Fruit fly (Drosophila melanogaster) whole organism, embryonic: ENCODE results near the gene bwa.

Experiments
- Aef1 ChIP-seq: fragments of 200-800 bp; sonication (Bioruptor generic); IDR thresholded peaks from 3 replicates; pipeline ENCODE4 v1.3.6; 2022; ENCODE audit warnings: missing biosample characterization, missing genetic modification characterization
- BEAF-32 ChIP-seq: fragments of 200-800 bp; sonication (Bioruptor generic); optimal IDR thresholded peaks from 3 replicates; lab custom pipeline; 2017; ENCODE audit warnings: missing biosample characterization, missing genetic modification characterization, mild to moderate bottlenecking, moderate library complexity, missing genetic modification reagents
- CG10431 ChIP-seq: fragments of 200-800 bp; sonication (Bioruptor generic); optimal IDR thresholded peaks from 3 replicates; lab custom pipeline; 2018; ENCODE audit warnings: missing biosample characterization, mild to moderate bottlenecking, missing genetic modification characterization
- CG10543 ChIP-seq: fragments of 200-800 bp; sonication (Bioruptor generic); optimal IDR thresholded peaks from 3 replicates; lab custom pipeline; 2017; ENCODE audit warnings: missing biosample characterization, mild to moderate bottlenecking, missing genetic modification characterization, moderate library complexity
- CG11560 ChIP-seq: fragments of 200-800 bp; sonication (Bioruptor generic); IDR thresholded peaks from 3 replicates; pipeline ENCODE4 v1.3.6; 2022; ENCODE audit warnings: missing biosample characterization, missing genetic modification characterization
- CG13123 ChIP-seq: fragments of 200-800 bp; sonication (Bioruptor generic); optimal IDR thresholded peaks from 2 replicates; lab custom pipeline; 2016; ENCODE audit warnings: missing biosample characterization, missing genetic modification characterization
- CG13894 ChIP-seq: fragments of 200-800 bp; sonication (Bioruptor generic); optimal IDR thresholded peaks from 3 replicates; lab custom pipeline; 2018; ENCODE audit warnings: missing biosample characterization, mild to moderate bottlenecking, missing genetic modification characterization, moderate library complexity
- CG15696 ChIP-seq: fragments of 200-800 bp; sonication (Bioruptor generic); optimal IDR thresholded peaks from 2 replicates; lab custom pipeline; 2019; ENCODE audit warnings: missing biosample characterization, mild to moderate bottlenecking, missing genetic modification characterization, moderate library complexity
- CG18764 ChIP-seq: fragments of 200-800 bp; sonication (Bioruptor generic); optimal IDR thresholded peaks from 3 replicates; lab custom pipeline; 2016; ENCODE audit warnings: missing biosample characterization, missing genetic modification characterization
- CG30403 ChIP-seq: fragments of 200-800 bp; sonication (Bioruptor generic); optimal IDR thresholded peaks from 3 replicates; lab custom pipeline; 2016; ENCODE audit warnings: missing biosample characterization, missing genetic modification characterization
- CG3065 ChIP-seq: fragments of 200-800 bp; sonication (Bioruptor generic); optimal IDR thresholded peaks from 2 replicates; lab custom pipeline; 2016; ENCODE audit warnings: missing biosample characterization, missing genetic modification characterization
- CG31388 ChIP-seq: fragments of 200-800 bp; sonication (Bioruptor generic); optimal IDR thresholded peaks from 2 replicates; lab custom pipeline; 2016; ENCODE audit warnings: missing biosample characterization, missing genetic modification characterization
- CG34376 ChIP-seq: fragments of 200-800 bp; sonication (Bioruptor generic); optimal IDR thresholded peaks from 2 replicates; lab custom pipeline; 2018; ENCODE audit warnings: missing biosample characterization, mild to moderate bottlenecking, missing genetic modification characterization
- CG4707 ChIP-seq: fragments of 200-800 bp; sonication (Bioruptor generic); optimal IDR thresholded peaks from 2 replicates; lab custom pipeline; 2018; ENCODE audit warnings: missing biosample characterization, mild to moderate bottlenecking, missing genetic modification characterization, moderate library complexity
- CG6689 ChIP-seq: fragments of 200-800 bp; sonication (Bioruptor generic); IDR thresholded peaks from 2 replicates; pipeline ENCODE4 v1.3.6; 2022; ENCODE audit warnings: missing biosample characterization, missing genetic modification characterization
- CG9797 ChIP-seq: fragments of 200-800 bp; sonication (Bioruptor generic); optimal IDR thresholded peaks from 3 replicates; lab custom pipeline; 2018; ENCODE audit warnings: missing biosample characterization, mild to moderate bottlenecking, missing genetic modification characterization
- CG9932 ChIP-seq: fragments of 200-800 bp; sonication (Bioruptor generic); IDR thresholded peaks from 2 replicates; pipeline ENCODE4 v1.3.6; 2022; ENCODE audit warnings: missing biosample characterization, missing genetic modification characterization
- Dref ChIP-seq: fragments of 200-800 bp; sonication (Bioruptor generic); IDR thresholded peaks from 2 replicates; pipeline ENCODE4 v1.3.6; 2022; ENCODE audit warnings: missing biosample characterization, missing genetic modification characterization
- Ets97D ChIP-seq: fragments of 200-800 bp; sonication (Bioruptor generic); optimal IDR thresholded peaks from 3 replicates; lab custom pipeline; 2016; ENCODE audit warnings: missing biosample characterization, missing genetic modification characterization
- H15 ChIP-seq: fragments of 200-800 bp; sonication (Bioruptor generic); IDR thresholded peaks from 3 replicates; pipeline ENCODE4 v1.3.6; 2022; ENCODE audit warnings: missing biosample characterization, missing genetic modification characterization
- HHEX ChIP-seq: fragments of 200-800 bp; sonication (Bioruptor generic); optimal IDR thresholded peaks from 3 replicates; lab custom pipeline; 2017; ENCODE audit warnings: missing biosample characterization, mild to moderate bottlenecking, missing genetic modification characterization, missing genetic modification reagents
- Hmx ChIP-seq: fragments of 200-800 bp; sonication (Bioruptor generic); optimal IDR thresholded peaks from 2 replicates; lab custom pipeline; 2016; ENCODE audit warnings: missing biosample characterization, missing genetic modification characterization
- Hr78 ChIP-seq, 2 experiments: fragments of 200-800 bp in 1 of 2; fragments of >200 bp in 1 of 2; sonication (Bioruptor generic) in 1 of 2; optimal IDR thresholded peaks; 2 replicates each; lab custom pipeline; 2017 to 2019; ENCODE audit warnings: missing biosample characterization in 2 of 2, missing genetic modification characterization in 2 of 2, mild to moderate bottlenecking in 1 of 2, moderate library complexity in 1 of 2
- Jarid2 ChIP-seq: fragments of 200-800 bp; sonication (Bioruptor generic); optimal IDR thresholded peaks from 3 replicates; lab custom pipeline; 2017; ENCODE audit warnings: mild to moderate bottlenecking, missing biosample characterization, missing genetic modification reagents, missing genetic modification characterization
- Med ChIP-seq: fragments of 200-800 bp; sonication (Bioruptor generic); peaks from one replicate; lab custom pipeline; 2016; ENCODE audit warnings: missing biosample characterization, missing genetic modification characterization, mild to moderate bottlenecking, inconsistent platforms, moderate library complexity
- Meics ChIP-seq: fragments of 200-800 bp; sonication (Bioruptor generic); optimal IDR thresholded peaks from 2 replicates; lab custom pipeline; 2017; ENCODE audit warnings: missing biosample characterization, mild to moderate bottlenecking, missing genetic modification characterization
- NFAT ChIP-seq: fragments of 200-800 bp; sonication (Bioruptor generic); IDR thresholded peaks from 2 replicates; pipeline ENCODE4 v1.3.6; 2022; ENCODE audit warnings: missing biosample characterization, missing genetic modification characterization
- Sox100B ChIP-seq: fragments of 200-800 bp; sonication (Bioruptor generic); optimal IDR thresholded peaks from 3 replicates; lab custom pipeline; 2018; ENCODE audit warnings: missing biosample characterization, mild to moderate bottlenecking, missing genetic modification characterization
- Trl ChIP-seq, 3 experiments: fragments of >200 bp in 2 of 3; fragments of 200-800 bp in 1 of 3; sonication (Bioruptor generic) in 1 of 3; optimal IDR thresholded peaks; 2 replicates in 1 of 3; 3 replicates in 2 of 3; lab custom pipeline; 2016 to 2017; ENCODE audit warnings: missing biosample characterization in 1 of 3, missing genetic modification characterization in 1 of 3
- Vsx1 ChIP-seq: fragments of 200-800 bp; sonication (Bioruptor generic); optimal IDR thresholded peaks from 2 replicates; lab custom pipeline; 2017; ENCODE audit warnings: missing biosample characterization, mild to moderate bottlenecking, missing genetic modification characterization, missing genetic modification reagents
- chif ChIP-seq, 2 experiments: fragments of 200-800 bp; sonication (Bioruptor generic); optimal IDR thresholded peaks; 3 replicates each; lab custom pipeline; 2016; ENCODE audit warnings: missing biosample characterization in 2 of 2, missing genetic modification characterization in 2 of 2
- disco-r ChIP-seq: fragments of 200-800 bp; sonication (Bioruptor generic); optimal IDR thresholded peaks from 2 replicates; lab custom pipeline; 2016; ENCODE audit warnings: missing biosample characterization, missing genetic modification characterization
- dmrt99B ChIP-seq: fragments of 200-800 bp; sonication (Bioruptor generic); optimal IDR thresholded peaks from 2 replicates; lab custom pipeline; 2018; ENCODE audit warnings: missing biosample characterization, mild to moderate bottlenecking, missing genetic modification characterization, moderate library complexity
- dpn ChIP-seq, 2 experiments: fragments of 200-800 bp; sonication (Bioruptor generic); optimal IDR thresholded peaks; 3 replicates each; lab custom pipeline; 2016; ENCODE audit warnings: missing biosample characterization in 2 of 2, missing genetic modification characterization in 2 of 2
- gfzf ChIP-seq: fragments of 200-800 bp; sonication (Bioruptor generic); optimal IDR thresholded peaks from 2 replicates; lab custom pipeline; 2016; ENCODE audit warnings: missing biosample characterization, mild to moderate bottlenecking, missing genetic modification characterization, moderate library complexity
- ham ChIP-seq: fragments of 200-800 bp; sonication (Bioruptor generic); IDR thresholded peaks from 2 replicates; pipeline ENCODE4 v1.3.6; 2022; ENCODE audit warnings: missing biosample characterization, missing genetic modification characterization
- jing ChIP-seq: fragments of 200-800 bp; sonication (Bioruptor generic); optimal IDR thresholded peaks from 2 replicates; lab custom pipeline; 2018; ENCODE audit warnings: missing biosample characterization, mild to moderate bottlenecking, missing genetic modification characterization
- jumu ChIP-seq: fragments of 200-800 bp; sonication (Bioruptor generic); optimal IDR thresholded peaks from 3 replicates; lab custom pipeline; 2016; ENCODE audit warnings: missing biosample characterization, missing genetic modification characterization
- kah ChIP-seq: fragments of 200-800 bp; sonication (Bioruptor generic); optimal IDR thresholded peaks from 2 replicates; lab custom pipeline; 2018; ENCODE audit warnings: missing biosample characterization, mild to moderate bottlenecking, missing genetic modification characterization
- knrl ChIP-seq: fragments of 200-800 bp; sonication (Bioruptor generic); IDR thresholded peaks from 3 replicates; pipeline ENCODE4 v1.3.6; 2022; ENCODE audit warnings: missing biosample characterization, missing genetic modification characterization; ENCODE audit not compliant: partially characterized antibody
- lmd ChIP-seq: fragments of 200-800 bp; sonication (Bioruptor generic); IDR thresholded peaks from 2 replicates; pipeline ENCODE4 v1.3.6; 2022; ENCODE audit warnings: missing biosample characterization, missing genetic modification characterization
- mam ChIP-seq: fragments of 200-800 bp; sonication (Bioruptor generic); optimal IDR thresholded peaks from 3 replicates; lab custom pipeline; 2016; ENCODE audit warnings: missing biosample characterization, missing genetic modification characterization
- oc ChIP-seq: fragments of 200-800 bp; sonication (Bioruptor generic); optimal IDR thresholded peaks from 2 replicates; lab custom pipeline; 2018; ENCODE audit warnings: missing biosample characterization, mild to moderate bottlenecking, missing genetic modification characterization, moderate library complexity
- repo ChIP-seq: fragments of 200-800 bp; sonication (Bioruptor generic); optimal IDR thresholded peaks from 2 replicates; lab custom pipeline; 2016; ENCODE audit warnings: missing biosample characterization, missing genetic modification characterization
- ro ChIP-seq: fragments of 200-800 bp; sonication (Bioruptor generic); IDR thresholded peaks from 2 replicates; pipeline ENCODE4 v1.3.6; 2022; ENCODE audit warnings: missing biosample characterization, missing genetic modification characterization
- salm ChIP-seq: fragments of 200-800 bp; sonication (Bioruptor generic); optimal IDR thresholded peaks from 2 replicates; lab custom pipeline; 2018; ENCODE audit warnings: missing biosample characterization, mild to moderate bottlenecking, missing genetic modification characterization
- scrt ChIP-seq: fragments of 200-800 bp; sonication (Bioruptor generic); optimal IDR thresholded peaks from 2 replicates; lab custom pipeline; 2018; ENCODE audit warnings: missing biosample characterization, mild to moderate bottlenecking, missing genetic modification characterization, moderate library complexity
- tgo ChIP-seq: fragments of 200-800 bp; sonication (Bioruptor generic); IDR thresholded peaks from 3 replicates; pipeline ENCODE4 v1.3.6; 2022; ENCODE audit warnings: missing biosample characterization, missing genetic modification characterization
- tll ChIP-seq, 2 experiments: fragments of 200-800 bp in 1 of 2; fragments of >200 bp in 1 of 2; sonication (Bioruptor generic) in 1 of 2; optimal IDR thresholded peaks; 2 replicates each; lab custom pipeline; 2017 to 2019; ENCODE audit warnings: missing biosample characterization in 2 of 2, missing genetic modification characterization in 2 of 2, mild to moderate bottlenecking in 1 of 2, moderate library complexity in 1 of 2
- zen ChIP-seq: fragments of 200-800 bp; sonication (Bioruptor generic); optimal IDR thresholded peaks from 3 replicates; lab custom pipeline; 2018; ENCODE audit warnings: missing biosample characterization, mild to moderate bottlenecking, missing genetic modification characterization, moderate library complexity

Gene bwa

dm6 chr2L:20093794-20094193, 27.6 kb downstream of the bwa start, which contains the start of the genes Taf13 and nesd (continued):
- TF ChIP-seq Aef1 (no peak), repo (no peak), zen (tag; lab: Kevin White, UChicago) (peak; percentile 42), CG9932 (GFP tag; lab: Robert Waterston, UW) (peak; percentile 50), CG30403 (GFP tag; lab: Kevin White, UChicago) (peak; percentile 62), tll (GFP tag; optimal IDR thresholded peaks at IDR 0.05; lab: Kevin White, UChicago) (peak; percentile 2 to 93), CG34376 (GFP tag; lab: Kevin White, UChicago) (peak; percentile 19), gfzf (GFP tag; lab: Kevin White, UChicago) (no peak), tgo (GFP tag; lab: Robert Waterston, UW) (no peak), Meics (GFP tag; lab: Kevin White, UChicago) (peak; percentile 42), CG9797 (GFP tag; lab: Kevin White, UChicago) (peak; percentile 32), kah (no peak), disco-r (GFP tag; lab: Kevin White, UChicago) (no peak), dmrt99B (tag; lab: Kevin White, UChicago) (peak; percentile 20), BEAF-32 (GFP tag; lab: Kevin White, UChicago) (peak; percentile 85), CG15696 (peak; percentile 27), HHEX (no peak), Hr78 (GFP tag; optimal IDR thresholded peaks at IDR 0.05; lab: Kevin White, UChicago) (no peak), knrl (GFP tag; lab: Robert Waterston, UW) (peak; percentile 75), Sox100B (peak; percentile 33), jing (no peak), CG3065 (no peak), Ets97D (peak; percentile 46), Jarid2 (GFP tag; lab: Kevin White, UChicago) (no peak), CG11560 (tag; lab: Robert Waterston, UW) (no peak), CG6689 (GFP tag; lab: Robert Waterston, UW) (peak; percentile 56), dpn (GFP tag; optimal IDR thresholded peaks at IDR 0.05; lab: Kevin White, UChicago) (peak; percentile 6 to 38), Trl (optimal IDR thresholded peaks at IDR 0.05; lab: Kevin White, UChicago) (no peak), Trl (GFP tag; optimal IDR thresholded peaks at IDR 0.05; lab: Kevin White, UChicago) (peak; percentile 3), Dref (peak; percentile 81), lmd (GFP tag; lab: Robert Waterston, UW) (peak; percentile 6; the same call in 1 of the 2 replicates), oc (no peak), CG4707 (no peak), Med (GFP tag; lab: Kevin White, UChicago) (peak; percentile 81), chif (GFP tag; optimal IDR thresholded peaks at IDR 0.05; lab: Kevin White, UChicago) (peak in 1 of 2 experiments; percentile 26), CG13123 (GFP tag; lab: Kevin White, UChicago) (no peak), ham (no peak), mam (peak; percentile 40), CG10431 (GFP tag; lab: Kevin White, UChicago) (no peak), H15 (GFP tag; lab: Robert Waterston, UW) (no peak), CG10543 (GFP tag; lab: Kevin White, UChicago) (peak; percentile 32), NFAT (GFP tag; lab: Robert Waterston, UW) (no peak), CG13894 (tag; lab: Kevin White, UChicago) (peak; percentile 50), scrt (GFP tag; lab: Kevin White, UChicago) (no peak), Hmx (GFP tag; lab: Kevin White, UChicago) (no peak), ro (GFP tag; lab: Robert Waterston, UW) (no peak), salm (tag; lab: Kevin White, UChicago) (no peak), CG31388 (GFP tag; lab: Kevin White, UChicago) (no peak), Vsx1 (no peak), jumu (GFP tag; lab: Kevin White, UChicago) (peak; percentile 37), CG18764 (GFP tag; lab: Kevin White, UChicago) (peak; percentile 26)
